Worm (Caenorhabditis elegans) whole organism, L4 larva: Measurements from ENCODE around the gene ceh-19.

Source experiments
- lin-15B ChIP-seq: fragments of 150-350 bp; sonication (generic microtip); optimal IDR thresholded peaks from 3 replicates; lab custom pipeline; 2014; ENCODE audit warnings: missing biosample characterization, missing genetic modification characterization
- nhr-237 ChIP-seq: sonication (generic microtip); optimal IDR thresholded peaks from 2 replicates; lab custom pipeline; 2017; ENCODE audit warnings: missing biosample characterization, missing genetic modification characterization
- snpc-4 ChIP-seq: fragments of 150-350 bp; optimal IDR thresholded peaks from 2 replicates; lab custom pipeline; 2014; ENCODE audit warnings: missing biosample characterization, missing genetic modification characterization
- unc-130 ChIP-seq: sonication (generic microtip); optimal IDR thresholded peaks from 2 replicates; lab custom pipeline; 2016; ENCODE audit warnings: missing genetic modification reagents, missing genetic modification characterization, missing compliant biosample characterization

ce11 chrIV:8000763-8001162, 45.0 kb upstream of the ceh-19 start:
- no peak for TF ChIP-seq unc-130 (GFP tag; lab: Kevin White, UChicago)
- no peak for TF ChIP-seq snpc-4 (tag; lab: Kevin White, UChicago)
- no peak for TF ChIP-seq lin-15B (tag; lab: Kevin White, UChicago)
- TF ChIP-seq nhr-237 (tag; lab: Kevin White, UChicago), result no peak
